Fruit fly (Drosophila melanogaster): ENCODE results near the gene CG10194.

dm6 chr2L:19512184-19512583, 22.3 kb upstream of the CG10194 start:
- no peak for TF ChIP-seq CTCF (optimal IDR thresholded peaks at IDR 0.05)
- TF ChIP-seq CG8478 (optimal IDR thresholded peaks at IDR 0.05): no peak

Measured in S2 (cell line).